Fruit fly (Drosophila melanogaster): Measurements from ENCODE around the gene Mi-2.
A peak's percentile ranks its signal among the peaks of the same experiment; 100 is the strongest.

The Mi-2 gene

DNA sequence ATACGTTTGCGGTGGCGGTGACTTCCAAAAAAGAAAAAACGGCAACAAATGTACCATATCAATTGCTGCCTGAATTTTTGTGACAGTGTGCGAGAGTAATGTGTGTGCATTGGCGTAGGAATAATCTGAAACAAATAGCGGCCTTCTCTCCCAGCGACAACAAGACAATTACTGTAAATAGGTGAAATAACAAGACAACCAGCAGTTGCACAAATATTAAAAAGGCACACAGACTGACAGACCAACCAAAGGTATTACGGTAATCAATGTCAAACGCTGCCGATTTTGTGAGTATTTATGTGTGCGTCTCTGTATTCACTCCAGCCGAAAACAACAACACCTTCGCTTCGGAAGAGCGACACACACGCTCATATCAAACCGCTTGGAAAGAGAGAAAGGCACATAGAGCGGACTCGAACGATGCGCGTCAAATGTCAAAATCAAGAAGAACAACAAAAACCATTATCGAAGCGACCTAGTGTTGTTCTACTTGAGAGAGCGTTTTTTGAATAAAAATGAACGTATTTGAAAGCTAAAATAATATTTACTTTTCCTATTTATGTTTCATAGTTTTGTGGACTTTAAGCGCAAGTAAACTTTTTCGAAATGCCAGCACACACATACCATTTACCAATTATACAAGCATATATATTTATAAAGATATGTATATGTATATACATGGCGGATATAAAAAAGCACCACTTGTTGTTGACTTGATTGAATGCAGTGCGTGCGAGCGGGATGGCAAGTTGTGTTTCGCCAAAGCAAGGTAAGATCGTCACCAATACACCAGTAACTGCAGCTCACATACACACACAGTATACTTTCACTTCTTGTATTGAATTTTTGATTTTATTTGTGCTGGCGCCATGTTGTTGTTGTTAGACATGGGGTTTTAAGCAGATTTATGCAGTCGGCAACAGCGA lies 3.0 kb downstream of the Mi-2 start (continued):
- TF ChIP-seq CG34422 (GFP tag; IDR thresholded peaks at IDR 0.05) (peak; percentile 42; the same call in 2 of the 3 replicates), Awh (GFP tag; IDR thresholded peaks at IDR 0.05) (peak; percentile 82), Kr (GFP tag; optimal IDR thresholded peaks at IDR 0.05) (peak; percentile 22), CG9817 (tag; optimal IDR thresholded peaks at IDR 0.05) (peak; percentile 42), Atf6 (GFP tag; IDR thresholded peaks at IDR 0.05) (peak; percentile 67), prd (optimal IDR thresholded peaks at IDR 0.05) (no peak), prd (GFP tag; IDR thresholded peaks at IDR 0.05) (peak; percentile 61; the same call in 2 of the 3 replicates), nmo (GFP tag; optimal IDR thresholded peaks at IDR 0.05) (peak; percentile 1), lbe (GFP tag; optimal IDR thresholded peaks at IDR 0.05) (peak; percentile 19), slou (GFP tag; optimal IDR thresholded peaks at IDR 0.05) (peak; percentile 40), tx (GFP tag; optimal IDR thresholded peaks at IDR 0.05) (peak; percentile 13), CG17361 (GFP tag; IDR thresholded peaks at IDR 0.05) (peak; percentile 40; the same call in 1 of the 3 replicates), sc (optimal IDR thresholded peaks at IDR 0.05) (no peak), sc (GFP tag; optimal IDR thresholded peaks at IDR 0.05) (peak; percentile 54), CG8388 (GFP tag; optimal IDR thresholded peaks at IDR 0.05) (peak; percentile 0), schlank (tag; optimal IDR thresholded peaks at IDR 0.05) (peak; percentile 79), CG7745 (tag; optimal IDR thresholded peaks at IDR 0.05) (peak; percentile 26), CG13424 (tag; optimal IDR thresholded peaks at IDR 0.05) (peak; percentile 33), lilli (GFP tag; optimal IDR thresholded peaks at IDR 0.05) (peak; percentile 24), CG13123 (GFP tag; optimal IDR thresholded peaks at IDR 0.05) (peak; percentile 76), CG31365 (tag; optimal IDR thresholded peaks at IDR 0.05) (peak; percentile 55), oc (tag; optimal IDR thresholded peaks at IDR 0.05) (peak; percentile 71), CG14441 (GFP tag; IDR thresholded peaks at IDR 0.05) (peak; percentile 43; the same call in 1 of the 2 replicates), CG14050 (GFP tag; IDR thresholded peaks at IDR 0.05) (0 out of 3 replicates have a peak, but pooled peaks have one; percentile 14), vvl (GFP tag; IDR thresholded peaks at IDR 0.05) (peak; percentile 73), emc (GFP tag; optimal IDR thresholded peaks at IDR 0.05) (peak; percentile 32), H15 (GFP tag; IDR thresholded peaks at IDR 0.05) (peak; percentile 65; the same call in 2 of the 3 replicates), CG11398 (GFP tag; optimal IDR thresholded peaks at IDR 0.05) (peak; percentile 81), gt (GFP tag; IDR thresholded peaks at IDR 0.05) (no peak), CG10565 (GFP tag; optimal IDR thresholded peaks at IDR 0.05) (no peak), chn (GFP tag; optimal IDR thresholded peaks at IDR 0.05) (peak; percentile 31), CG6813 (GFP tag; optimal IDR thresholded peaks at IDR 0.05) (peak; percentile 85), ERR (GFP tag; optimal IDR thresholded peaks at IDR 0.05) (peak; percentile 83), zen (tag; optimal IDR thresholded peaks at IDR 0.05) (peak; percentile 61), sqz (GFP tag; optimal IDR thresholded peaks at IDR 0.05) (peak; percentile 42), CG3407 (GFP tag; optimal IDR thresholded peaks at IDR 0.05) (peak; percentile 86), stc (GFP tag; IDR thresholded peaks at IDR 0.05) (peak; percentile 66), Fer1 (GFP tag; optimal IDR thresholded peaks at IDR 0.05) (peak; percentile 78), CG14860 (GFP tag; IDR thresholded peaks at IDR 0.05; ENCODE audit: partially characterized antibody) (no peak), ttk (GFP tag; IDR thresholded peaks at IDR 0.05) (no peak; the same call in 1 of the 2 replicates), CG17359 (tag; optimal IDR thresholded peaks at IDR 0.05) (peak; percentile 63), Hey (tag; optimal IDR thresholded peaks at IDR 0.05) (peak; percentile 25), NK7.1 (GFP tag; optimal IDR thresholded peaks at IDR 0.05) (peak; percentile 31), D19B (GFP tag; optimal IDR thresholded peaks at IDR 0.05) (no peak), Ravus (GFP tag; IDR thresholded peaks at IDR 0.05) (no peak; the same call in 1 of the 2 replicates), CG2678 (tag; optimal IDR thresholded peaks at IDR 0.05) (peak; percentile 66), CG9215 (GFP tag; IDR thresholded peaks at IDR 0.05) (no peak), MESR4 (GFP tag; optimal IDR thresholded peaks at IDR 0.05) (no peak)

Measured in whole organism, embryonic.